Worm (Caenorhabditis elegans) whole organism, young adult: Measurements from ENCODE around the gene C33C12.4.

Source experiments
- ama-1 ChIP-seq, 3 experiments: fragments of 150-350 bp in 1 of 3; sonication (generic microtip) in 2 of 3; optimal IDR thresholded peaks; 2 replicates each; lab custom pipeline; 2014 to 2018; ENCODE audit warnings: missing biosample characterization in 2 of 3, missing genetic modification characterization in 2 of 3, missing genetic modification reagents in 2 of 3
- egl-18 ChIP-seq: fragments of 200-800 bp; sonication (Bioruptor generic); IDR thresholded peaks from 2 replicates; pipeline ENCODE4 v1.3.6; 2022; ENCODE audit warnings: missing genetic modification reagents, missing genetic modification characterization, missing compliant biosample characterization
- hlh-26 ChIP-seq: fragments of 200-800 bp; sonication (Bioruptor generic); conservative IDR thresholded peaks from 2 replicates; pipeline ENCODE4 v1.3.6; 2022; ENCODE audit warnings: missing genetic modification reagents, missing genetic modification characterization, missing compliant biosample characterization
- nfya-1 ChIP-seq: sonication (generic microtip); optimal IDR thresholded peaks from 2 replicates; lab custom pipeline; 2017; ENCODE audit warnings: antibody characterized with exemption, missing compliant biosample characterization, missing genetic modification characterization, borderline replicate concordance; ENCODE audit not compliant: insufficient read depth
- pha-4 ChIP-seq: fragments of 150-350 bp; sonication (generic microtip); optimal IDR thresholded peaks from 2 replicates; lab custom pipeline; 2014; ENCODE audit warnings: missing biosample characterization, missing genetic modification reagents, missing genetic modification characterization
- sea-2 ChIP-seq: fragments of 200-800 bp; sonication (Bioruptor generic); IDR thresholded peaks from 2 replicates; pipeline ENCODE4 v1.3.6; 2022; ENCODE audit warnings: missing genetic modification characterization, missing compliant biosample characterization
- unc-62 ChIP-seq: fragments of 150-350 bp; optimal IDR thresholded peaks from 2 replicates; lab custom pipeline; 2014; ENCODE audit warnings: missing biosample characterization, missing genetic modification reagents, missing genetic modification characterization

- TF ChIP-seq pha-4 (tag; lab: Kevin White, UChicago) (no peak), unc-62 (GFP tag; lab: Kevin White, UChicago) (no peak), hlh-26 (GFP tag; lab: Robert Waterston, UW) (no peak), nfya-1 (tag; lab: Kevin White, UChicago) (no peak), sea-2 (GFP tag; lab: Robert Waterston, UW) (no peak), ama-1 (optimal IDR thresholded peaks at IDR 0.05; lab: Kevin White, UChicago) (no peak), ama-1 (GFP tag; optimal IDR thresholded peaks at IDR 0.05; lab: Kevin White, UChicago) (no peak), egl-18 (GFP tag; lab: Robert Waterston, UW) (no peak)
Measured at ce11 chrII:2215512-2215911, 49.2 kb upstream of the C33C12.4 start.
